Fruit fly (Drosophila melanogaster) whole organism, prepupa: ENCODE results near the gene CG32107.
A peak's percentile ranks its signal among the peaks of the same experiment; 100 is the strongest.

Experiments used
- CG11294 ChIP-seq: fragments of 200-800 bp; sonication (Bioruptor generic); IDR thresholded peaks from 2 replicates; pipeline ENCODE4 v1.3.6; 2022; ENCODE audit warnings: missing biosample characterization, missing genetic modification characterization
- CG11762 ChIP-seq: fragments of 200-800 bp; sonication (Bioruptor generic); optimal IDR thresholded peaks from 3 replicates; lab custom pipeline; 2016; ENCODE audit warnings: missing biosample characterization, missing genetic modification characterization; ENCODE audit not compliant: insufficient read depth
- CG11902 ChIP-seq: fragments of 200-800 bp; sonication (Bioruptor generic); optimal IDR thresholded peaks from 3 replicates; lab custom pipeline; 2016; ENCODE audit warnings: missing biosample characterization, missing genetic modification characterization
- CG15336 ChIP-seq: fragments of 200-800 bp; sonication (Bioruptor generic); IDR thresholded peaks from 2 replicates; pipeline ENCODE4 v1.3.6; 2022; ENCODE audit warnings: missing biosample characterization, missing genetic modification characterization
- CG1621 ChIP-seq: fragments of 200-800 bp; sonication (Bioruptor generic); optimal IDR thresholded peaks from 3 replicates; lab custom pipeline; 2018; ENCODE audit warnings: missing biosample characterization, mild to moderate bottlenecking, missing genetic modification characterization
- CG16779 ChIP-seq: fragments of 200-800 bp; sonication (Bioruptor generic); optimal IDR thresholded peaks from 3 replicates; lab custom pipeline; 2017; ENCODE audit warnings: missing biosample characterization, mild to moderate bottlenecking, missing genetic modification characterization
- CG3032 ChIP-seq: fragments of 200-800 bp; optimal IDR thresholded peaks from 2 replicates; lab custom pipeline; 2019; ENCODE audit warnings: missing biosample characterization, mild to moderate bottlenecking, missing genetic modification characterization, moderate library complexity
- CG31627 ChIP-seq: fragments of 200-800 bp; sonication (Bioruptor generic); optimal IDR thresholded peaks from 3 replicates; lab custom pipeline; 2016; ENCODE audit warnings: missing biosample characterization, missing genetic modification characterization
- CG32006 ChIP-seq: fragments of 200-800 bp; sonication (Bioruptor generic); optimal IDR thresholded peaks from 3 replicates; lab custom pipeline; 2017; ENCODE audit warnings: missing biosample characterization, mild to moderate bottlenecking, missing genetic modification characterization
- CG6276 ChIP-seq: fragments of 200-800 bp; sonication (Bioruptor generic); optimal IDR thresholded peaks from 2 replicates; lab custom pipeline; 2017; ENCODE audit warnings: missing biosample characterization, mild to moderate bottlenecking, missing genetic modification characterization
- CG6792 ChIP-seq: fragments of 200-800 bp; sonication (Bioruptor generic); optimal IDR thresholded peaks from 3 replicates; lab custom pipeline; 2016; ENCODE audit warnings: missing biosample characterization, missing genetic modification characterization
- CG6808 ChIP-seq: fragments of 200-800 bp; sonication (Bioruptor generic); optimal IDR thresholded peaks from 3 replicates; lab custom pipeline; 2017; ENCODE audit warnings: missing biosample characterization, missing genetic modification characterization, mild to moderate bottlenecking, moderate library complexity, missing genetic modification reagents
- CG6854 ChIP-seq: fragments of 200-800 bp; sonication (Bioruptor generic); optimal IDR thresholded peaks from 2 replicates; lab custom pipeline; 2017; ENCODE audit warnings: missing biosample characterization, mild to moderate bottlenecking, missing genetic modification characterization
- CG8632 ChIP-seq: fragments of 200-800 bp; sonication (Bioruptor generic); optimal IDR thresholded peaks from 3 replicates; lab custom pipeline; 2016; ENCODE audit warnings: missing biosample characterization, missing genetic modification characterization
- CG9139 ChIP-seq: fragments of 200-800 bp; sonication (Bioruptor generic); optimal IDR thresholded peaks from 3 replicates; lab custom pipeline; 2017; ENCODE audit warnings: missing biosample characterization, mild to moderate bottlenecking, missing genetic modification characterization
- Eip78C ChIP-seq: fragments of 200-800 bp; sonication (Bioruptor generic); peaks from one replicate; lab custom pipeline; 2016; ENCODE audit warnings: missing biosample characterization, missing genetic modification characterization
- Eip93F ChIP-seq: fragments of 200-800 bp; sonication (Bioruptor generic); optimal IDR thresholded peaks from 2 replicates; lab custom pipeline; 2016; ENCODE audit warnings: missing biosample characterization, mild to moderate bottlenecking, missing genetic modification characterization
- Ets96B ChIP-seq: fragments of 200-800 bp; optimal IDR thresholded peaks from 2 replicates; lab custom pipeline; 2019; ENCODE audit warnings: missing biosample characterization, mild to moderate bottlenecking, missing genetic modification characterization, moderate library complexity
- Gug ChIP-seq: fragments of 200-800 bp; sonication (Bioruptor generic); IDR thresholded peaks from 2 replicates; pipeline ENCODE4 v1.3.6; 2022; ENCODE audit warnings: missing biosample characterization, missing genetic modification characterization
- Hr38 ChIP-seq: sonication (Bioruptor generic); optimal IDR thresholded peaks from 2 replicates; lab custom pipeline; 2016; ENCODE audit warnings: missing biosample characterization, missing genetic modification characterization
- Hr4 ChIP-seq: fragments of 200-800 bp; sonication (Bioruptor generic); optimal IDR thresholded peaks from 3 replicates; lab custom pipeline; 2016; ENCODE audit warnings: missing biosample characterization, missing genetic modification characterization
- Lpt ChIP-seq: fragments of 200-800 bp; sonication (Bioruptor generic); optimal IDR thresholded peaks from 3 replicates; lab custom pipeline; 2016; ENCODE audit warnings: missing biosample characterization, missing genetic modification characterization
- Met ChIP-seq: fragments of 200-800 bp; sonication (Bioruptor generic); optimal IDR thresholded peaks from 3 replicates; lab custom pipeline; 2016; ENCODE audit warnings: missing biosample characterization, missing genetic modification characterization
- OdsH ChIP-seq: fragments of 200-800 bp; sonication (Bioruptor generic); optimal IDR thresholded peaks from 3 replicates; lab custom pipeline; 2016; ENCODE audit warnings: missing biosample characterization, missing genetic modification characterization
- Smox ChIP-seq: fragments of 200-800 bp; sonication (Bioruptor generic); optimal IDR thresholded peaks from 3 replicates; lab custom pipeline; 2016; ENCODE audit warnings: missing biosample characterization, missing genetic modification characterization
- Sox14 ChIP-seq: fragments of 200-800 bp; sonication (Bioruptor generic); optimal IDR thresholded peaks from 3 replicates; lab custom pipeline; 2016; ENCODE audit warnings: missing biosample characterization, missing genetic modification characterization
- Sox15 ChIP-seq: fragments of 200-800 bp; sonication (Bioruptor generic); optimal IDR thresholded peaks from 3 replicates; lab custom pipeline; 2016; ENCODE audit warnings: missing biosample characterization, missing genetic modification characterization
- achi ChIP-seq: fragments of 200-800 bp; sonication (Bioruptor generic); optimal IDR thresholded peaks from 3 replicates; lab custom pipeline; 2016; ENCODE audit warnings: missing biosample characterization, missing genetic modification characterization
- dsx ChIP-seq: fragments of 200-800 bp; optimal IDR thresholded peaks from 3 replicates; lab custom pipeline; 2019; ENCODE audit warnings: missing biosample characterization, mild to moderate bottlenecking, missing genetic modification characterization, moderate library complexity; ENCODE audit not compliant: poor library complexity, severe bottlenecking
- eg ChIP-seq: fragments of 200-800 bp; sonication (Bioruptor generic); IDR thresholded peaks from 3 replicates; pipeline ENCODE4 v1.3.6; 2022; ENCODE audit warnings: missing biosample characterization, missing genetic modification characterization
- esn ChIP-seq: fragments of 200-800 bp; sonication (Bioruptor generic); optimal IDR thresholded peaks from 2 replicates; lab custom pipeline; 2016; ENCODE audit warnings: missing biosample characterization, mild to moderate bottlenecking, missing genetic modification characterization, moderate library complexity
- fd85E ChIP-seq: fragments of 200-800 bp; sonication (Bioruptor generic); optimal IDR thresholded peaks from 3 replicates; lab custom pipeline; 2016; ENCODE audit warnings: missing biosample characterization, missing genetic modification characterization
- fkh ChIP-seq: fragments of 200-800 bp; sonication (Bioruptor generic); optimal IDR thresholded peaks from 3 replicates; lab custom pipeline; 2017; ENCODE audit warnings: missing biosample characterization, mild to moderate bottlenecking, missing genetic modification characterization, moderate library complexity
- lz ChIP-seq: fragments of 200-800 bp; sonication (Bioruptor generic); optimal IDR thresholded peaks from 3 replicates; lab custom pipeline; 2016; ENCODE audit warnings: missing biosample characterization, missing genetic modification characterization
- pdm3 ChIP-seq: fragments of 200-800 bp; sonication (Bioruptor generic); optimal IDR thresholded peaks from 3 replicates; lab custom pipeline; 2016; ENCODE audit warnings: missing biosample characterization, missing genetic modification characterization
- salr ChIP-seq, 2 experiments: fragments of 200-800 bp; sonication (Bioruptor generic); optimal IDR thresholded peaks; 3 replicates each; lab custom pipeline; 2016 to 2018; ENCODE audit warnings: missing biosample characterization in 2 of 2, missing genetic modification characterization in 2 of 2, mild to moderate bottlenecking in 1 of 2
- topi ChIP-seq: fragments of 200-800 bp; sonication (Bioruptor generic); optimal IDR thresholded peaks from 3 replicates; lab custom pipeline; 2016; ENCODE audit warnings: missing biosample characterization, missing genetic modification characterization
- vri ChIP-seq: fragments of 200-800 bp; sonication (Bioruptor generic); optimal IDR thresholded peaks from 3 replicates; lab custom pipeline; 2016; ENCODE audit warnings: missing biosample characterization, mild to moderate bottlenecking, missing genetic modification characterization

Gene CG32107

DNA sequence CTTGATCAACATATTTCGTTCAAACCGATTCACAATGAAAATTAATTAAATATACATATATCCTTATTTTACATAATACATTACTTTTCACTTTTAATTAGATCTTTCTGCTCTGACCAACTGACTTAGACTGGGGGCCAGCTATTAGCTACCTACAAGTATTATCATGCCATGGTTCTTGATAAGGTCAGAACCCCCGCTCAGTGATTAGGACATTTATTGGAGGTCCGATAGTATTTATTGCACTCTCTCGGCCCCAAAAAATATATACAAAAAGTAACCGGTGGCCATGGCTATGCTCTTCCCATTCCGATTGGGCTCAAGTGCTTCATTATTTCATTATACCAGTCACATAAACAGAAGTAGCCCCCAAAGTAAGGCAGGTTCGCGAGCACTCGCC lies 33.4 kb downstream of the CG32107 start:
- TF ChIP-seq CG11294 (GFP tag; lab: Robert Waterston, UW), result no peak
- no peak for TF ChIP-seq CG11762 (GFP tag; lab: Kevin White, UChicago)
- TF ChIP-seq CG6854, result no peak
- no peak for TF ChIP-seq esn
- no peak for TF ChIP-seq fd85E (GFP tag; lab: Kevin White, UChicago)
- TF ChIP-seq fkh, result no peak

- no peak for TF ChIP-seq CG3032 (tag; lab: Kevin White, UChicago)
- TF ChIP-seq CG15336, result peak; percentile 11; the same call in 1 of the 2 replicates
Measured at dm6 chr3L:12815756-12816155, 45.3 kb downstream of the CG32107 start.

DNA sequence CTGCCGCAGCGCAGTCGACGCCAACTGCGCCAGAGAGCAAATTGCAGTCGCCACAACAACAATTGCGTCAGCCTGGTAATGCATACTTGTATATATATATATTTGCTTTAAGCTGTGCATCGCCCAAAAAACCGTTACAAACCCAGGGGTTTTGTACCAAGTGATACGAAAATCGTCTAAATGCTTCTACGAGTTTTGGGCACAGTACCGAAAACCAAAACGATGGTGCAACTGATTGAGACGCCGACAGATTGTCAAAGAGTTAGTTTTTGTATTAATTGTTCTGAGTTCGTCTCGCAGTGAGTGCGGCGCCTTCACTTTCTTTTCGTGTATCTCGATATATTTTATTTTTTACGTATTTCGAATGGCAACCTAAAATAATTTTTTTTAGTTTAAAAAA lies 46.3 kb downstream of the CG32107 start:
- TF ChIP-seq Hr4 (no peak), CG6792 (GFP tag; lab: Kevin White, UChicago) (no peak), CG6276 (GFP tag; lab: Kevin White, UChicago) (no peak), fkh (no peak), CG9139 (GFP tag; lab: Kevin White, UChicago) (no peak), Eip93F (GFP tag; lab: Kevin White, UChicago) (no peak), CG1621 (tag; lab: Kevin White, UChicago) (no peak), dsx (GFP tag; lab: Kevin White, UChicago) (no peak), OdsH (GFP tag; lab: Kevin White, UChicago) (no peak), salr (GFP tag; optimal IDR thresholded peaks at IDR 0.05; lab: Kevin White, UChicago) (no peak), CG6808 (GFP tag; lab: Kevin White, UChicago) (no peak), Gug (GFP tag; lab: Robert Waterston, UW) (no peak), Met (GFP tag; lab: Kevin White, UChicago) (no peak), Lpt (no peak)

DNA sequence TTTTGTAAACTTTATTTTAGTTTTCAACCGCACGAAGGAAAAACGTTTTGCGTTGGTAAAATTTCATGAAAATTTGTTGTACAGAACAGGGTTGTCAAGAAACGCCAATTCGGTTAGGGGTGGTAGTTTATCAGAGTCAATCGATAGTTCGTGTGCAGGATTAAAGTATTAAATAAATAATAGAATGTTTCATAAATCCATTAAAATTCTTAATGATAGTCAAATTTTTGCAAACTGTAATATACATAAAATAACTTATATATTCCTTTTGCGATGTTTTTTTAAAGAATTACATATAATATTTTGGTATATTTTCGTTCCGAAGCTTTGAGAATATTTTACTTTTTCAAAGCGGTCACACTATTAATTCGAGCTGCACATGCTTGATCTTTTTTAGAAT lies 47.2 kb downstream of the CG32107 start, which contains the start of the genes Sf3a2 and CG42588:
Gene Sf3a2 (minus strand): TSS at position 113 of the 400 bp plus-strand sequence.
Gene CG42588 (plus strand): TSS at position 348 of the 400 bp plus-strand sequence.
- TF ChIP-seq achi (GFP tag; lab: Kevin White, UChicago), result no peak
- TF ChIP-seq esn, result peak; percentile 52
- no peak for TF ChIP-seq Eip78C (GFP tag; lab: Kevin White, UChicago)
- no peak for TF ChIP-seq Hr38 (GFP tag; lab: Kevin White, UChicago)
- TF ChIP-seq lz (GFP tag; lab: Kevin White, UChicago), result peak; percentile 50
- peak; percentile 39 for TF ChIP-seq Sox15 (GFP tag; lab: Kevin White, UChicago)
- TF ChIP-seq CG11902 (GFP tag; lab: Kevin White, UChicago), result peak; percentile 28
- TF ChIP-seq CG31627 (GFP tag; lab: Kevin White, UChicago), result peak; percentile 60
- no peak for TF ChIP-seq CG32006 (GFP tag; lab: Kevin White, UChicago)
- TF ChIP-seq CG6276 (GFP tag; lab: Kevin White, UChicago), result no peak
- TF ChIP-seq CG15336, result 0 out of 2 replicates have a peak, but pooled peaks have one; percentile 20
- peak; percentile 6 for TF ChIP-seq CG11762 (GFP tag; lab: Kevin White, UChicago)
- peak; percentile 58 for TF ChIP-seq CG3032 (tag; lab: Kevin White, UChicago)

- TF ChIP-seq CG6276 (GFP tag; lab: Kevin White, UChicago), result no peak
- TF ChIP-seq Lpt, result no peak
- TF ChIP-seq CG16779 (tag; lab: Kevin White, UChicago), result no peak
- no peak for TF ChIP-seq CG6854
- TF ChIP-seq CG11762 (GFP tag; lab: Kevin White, UChicago), result no peak
- no peak for TF ChIP-seq eg (GFP tag; lab: Robert Waterston, UW)
- TF ChIP-seq CG8632 (GFP tag; lab: Kevin White, UChicago), result no peak
- no peak for TF ChIP-seq Smox (GFP tag; lab: Kevin White, UChicago)
- no peak for TF ChIP-seq Sox14 (GFP tag; lab: Kevin White, UChicago)
- TF ChIP-seq topi (GFP tag; lab: Kevin White, UChicago), result no peak
- TF ChIP-seq Ets96B, result no peak
- no peak for TF ChIP-seq Hr38 (GFP tag; lab: Kevin White, UChicago)
- TF ChIP-seq vri (GFP tag; lab: Kevin White, UChicago), result no peak
- no peak for TF ChIP-seq pdm3 (GFP tag; lab: Kevin White, UChicago)
- TF ChIP-seq CG15336, result no peak
Measured at dm6 chr3L:12808421-12808820, 52.7 kb downstream of the CG32107 start, which contains the start of gene CG32110. Gene CG32110, plus strand, starts transcription at chr3L:12808721.
